Fruit fly (Drosophila melanogaster): ENCODE data around the gene CG15456.

CG15456 gene

DNA sequence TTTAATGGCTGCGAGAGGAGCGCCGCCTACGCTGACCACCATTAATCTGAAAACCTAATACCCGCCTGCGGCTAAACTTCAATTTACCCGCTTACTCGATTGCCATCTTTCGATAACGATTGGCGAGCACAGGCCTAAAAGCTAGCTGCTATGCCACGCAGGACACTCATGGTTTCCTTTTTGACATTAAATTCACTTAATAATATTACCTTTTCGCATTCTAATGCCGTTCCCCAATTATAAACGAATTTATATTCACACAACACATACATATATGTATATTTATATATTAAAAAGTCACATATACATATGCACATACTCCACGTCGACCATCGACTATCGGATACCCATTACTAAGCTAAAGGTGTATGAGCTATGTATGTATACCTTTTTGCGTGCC is 37.2 kb downstream of the CG15456 start (continued):
- TF ChIP-seq CG17612 (GFP tag; IDR thresholded peaks at IDR 0.05) = no peak
- TF ChIP-seq pzg (GFP tag; optimal IDR thresholded peaks at IDR 0.05) = peak; percentile 21
- TF ChIP-seq trh (GFP tag; optimal IDR thresholded peaks at IDR 0.05) = no peak
- peak; percentile 95 for TF ChIP-seq CG18011 (GFP tag; optimal IDR thresholded peaks at IDR 0.05)
- no peak for TF ChIP-seq Sox102F (GFP tag; optimal IDR thresholded peaks at IDR 0.05)
- TF ChIP-seq TFAM (GFP tag; optimal IDR thresholded peaks at IDR 0.05) = no peak
- no peak for TF ChIP-seq gsb (GFP tag; IDR thresholded peaks at IDR 0.05)
- no peak for TF ChIP-seq bsh (GFP tag; optimal IDR thresholded peaks at IDR 0.05)
- no peak for TF ChIP-seq Hr78 (GFP tag; optimal IDR thresholded peaks at IDR 0.05)
- TF ChIP-seq E2f1 (GFP tag; IDR thresholded peaks at IDR 0.05) = no peak
- TF ChIP-seq Nf-YB (GFP tag; optimal IDR thresholded peaks at IDR 0.05) = no peak
- TF ChIP-seq CG8359 (GFP tag; optimal IDR thresholded peaks at IDR 0.05; ENCODE audit: borderline replicate concordance) = no peak
- TF ChIP-seq Dek (tag; optimal IDR thresholded peaks at IDR 0.05) = no peak
- no peak for TF ChIP-seq CG15073 (GFP tag; optimal IDR thresholded peaks at IDR 0.05)
- TF ChIP-seq slp2 (GFP tag; optimal IDR thresholded peaks at IDR 0.05) = no peak
- TF ChIP-seq D19B (GFP tag; optimal IDR thresholded peaks at IDR 0.05) = peak; percentile 16
- no peak for TF ChIP-seq pb (GFP tag; optimal IDR thresholded peaks at IDR 0.05)
- TF ChIP-seq gfzf (GFP tag; optimal IDR thresholded peaks at IDR 0.05) = no peak
- no peak for TF ChIP-seq CG17359 (tag; optimal IDR thresholded peaks at IDR 0.05)
- no peak for TF ChIP-seq CG10979 (tag; optimal IDR thresholded peaks at IDR 0.05)
- no peak for TF ChIP-seq Antp (GFP tag; optimal IDR thresholded peaks at IDR 0.05)
- TF ChIP-seq CG7786 (GFP tag; optimal IDR thresholded peaks at IDR 0.05) = no peak
- no peak for TF ChIP-seq Stat92E (GFP tag; optimal IDR thresholded peaks at IDR 0.05)
- TF ChIP-seq Dref (GFP tag; IDR thresholded peaks at IDR 0.05) = peak; percentile 63
- peak; percentile 75 for TF ChIP-seq Sry-β (GFP tag; optimal IDR thresholded peaks at IDR 0.05)
- TF ChIP-seq wdn (GFP tag; IDR thresholded peaks at IDR 0.05) = no peak
- no peak for TF ChIP-seq CG10431 (GFP tag; optimal IDR thresholded peaks at IDR 0.05)
- no peak for TF ChIP-seq CG7372 (GFP tag; IDR thresholded peaks at IDR 0.05)
- no peak for TF ChIP-seq Fer3 (tag; optimal IDR thresholded peaks at IDR 0.05)
- TF ChIP-seq zfh1 (GFP tag; IDR thresholded peaks at IDR 0.05) = no peak
- no peak for TF ChIP-seq Abd-B (GFP tag; optimal IDR thresholded peaks at IDR 0.05)
- no peak for TF ChIP-seq ato (GFP tag; IDR thresholded peaks at IDR 0.05; ENCODE audit: partially characterized antibody)
- no peak for TF ChIP-seq CG11504 (tag; optimal IDR thresholded peaks at IDR 0.05)
- TF ChIP-seq ATbp (GFP tag; optimal IDR thresholded peaks at IDR 0.05) = no peak
- no peak for TF ChIP-seq gt (GFP tag; IDR thresholded peaks at IDR 0.05)
- TF ChIP-seq CG9437 (GFP tag; optimal IDR thresholded peaks at IDR 0.05) = no peak
- TF ChIP-seq unpg (GFP tag; optimal IDR thresholded peaks at IDR 0.05) = no peak
- TF ChIP-seq Kr (GFP tag; optimal IDR thresholded peaks at IDR 0.05) = no peak
- no peak for TF ChIP-seq lab (GFP tag; optimal IDR thresholded peaks at IDR 0.05)
- TF ChIP-seq gcm2 (GFP tag; optimal IDR thresholded peaks at IDR 0.05) = no peak
- TF ChIP-seq da (GFP tag; optimal IDR thresholded peaks at IDR 0.05) = no peak
- TF ChIP-seq CG11723 (GFP tag; optimal IDR thresholded peaks at IDR 0.05) = no peak
- no peak for TF ChIP-seq ac (GFP tag; optimal IDR thresholded peaks at IDR 0.05)
- no peak for TF ChIP-seq HLH54F (GFP tag; optimal IDR thresholded peaks at IDR 0.05)
- TF ChIP-seq ham (GFP tag; IDR thresholded peaks at IDR 0.05) = no peak
- TF ChIP-seq Hr51 (GFP tag; optimal IDR thresholded peaks at IDR 0.05) = no peak
- TF ChIP-seq chm (GFP tag; IDR thresholded peaks at IDR 0.05) = no peak
- TF ChIP-seq CG4617 (GFP tag; optimal IDR thresholded peaks at IDR 0.05; ENCODE audit: borderline replicate concordance) = no peak
- TF ChIP-seq danr (GFP tag; IDR thresholded peaks at IDR 0.05) = no peak
- TF ChIP-seq D19A (tag; optimal IDR thresholded peaks at IDR 0.05) = no peak
- TF ChIP-seq CG14667 (GFP tag; IDR thresholded peaks at IDR 0.05) = no peak

All from whole organism, embryonic.